Worm (Caenorhabditis elegans) whole organism, late embryonic: ENCODE data around the gene Y116A8C.19.
"Not testable (repeated sequence)": the region's sequence is repeated elsewhere in the genome, so short reads cannot be mapped to it uniquely, and the experiment has no call there.

Experiments used
- F13H6.1 ChIP-seq: sonication (generic microtip); optimal IDR thresholded peaks from 2 replicates; lab custom pipeline; 2016; ENCODE audit warnings: missing genetic modification characterization, missing compliant biosample characterization
- K02D7.2 ChIP-seq: sonication (generic microtip); optimal IDR thresholded peaks from 2 replicates; lab custom pipeline; 2017; ENCODE audit warnings: mild to moderate bottlenecking, missing genetic modification characterization, missing compliant biosample characterization
- K09A11.1 ChIP-seq: sonication (generic microtip); optimal IDR thresholded peaks from 2 replicates; lab custom pipeline; 2017; ENCODE audit warnings: antibody characterized with exemption, mild to moderate bottlenecking, missing genetic modification characterization, missing compliant biosample characterization; ENCODE audit not compliant: insufficient read depth
- T23F11.4 ChIP-seq: fragments of 200-800 bp; sonication (Bioruptor generic); optimal IDR thresholded peaks from 2 replicates; lab custom pipeline; 2018; ENCODE audit warnings: mild to moderate bottlenecking, missing genetic modification characterization, missing compliant biosample characterization
- Y22D7AL.16 ChIP-seq: sonication (generic microtip); optimal IDR thresholded peaks from 2 replicates; lab custom pipeline; 2016; ENCODE audit warnings: missing genetic modification characterization, missing compliant biosample characterization
- ama-1 ChIP-seq: fragments of 150-350 bp; optimal IDR thresholded peaks from 2 replicates; lab custom pipeline; 2014
- ceh-14 ChIP-seq: sonication (generic microtip); optimal IDR thresholded peaks from 2 replicates; lab custom pipeline; 2016; ENCODE audit warnings: missing genotype, missing genetic modification characterization, missing compliant biosample characterization
- ceh-22 ChIP-seq: sonication (generic microtip); optimal IDR thresholded peaks from 2 replicates; lab custom pipeline; 2017; ENCODE audit warnings: missing biosample characterization, missing genetic modification characterization
- ceh-24 ChIP-seq: sonication (generic microtip); optimal IDR thresholded peaks from 2 replicates; lab custom pipeline; 2016; ENCODE audit warnings: mild to moderate bottlenecking, missing genetic modification characterization, missing compliant biosample characterization
- ceh-34 ChIP-seq: sonication (generic microtip); optimal IDR thresholded peaks from 2 replicates; lab custom pipeline; 2016; ENCODE audit warnings: mild to moderate bottlenecking, missing genetic modification characterization, missing compliant biosample characterization
- ceh-48 ChIP-seq: sonication (generic microtip); optimal IDR thresholded peaks from 2 replicates; lab custom pipeline; 2016; ENCODE audit warnings: missing genetic modification characterization, inconsistent platforms, missing compliant biosample characterization
- dmd-4 ChIP-seq: sonication (generic microtip); optimal IDR thresholded peaks from 2 replicates; lab custom pipeline; 2016; ENCODE audit warnings: borderline replicate concordance, missing genetic modification characterization, missing compliant biosample characterization
- dve-1 ChIP-seq: sonication (generic microtip); optimal IDR thresholded peaks from 2 replicates; lab custom pipeline; 2017; ENCODE audit warnings: antibody characterized with exemption, mild to moderate bottlenecking, missing genetic modification characterization, missing compliant biosample characterization
- ets-4 ChIP-seq: sonication (generic microtip); optimal IDR thresholded peaks from 2 replicates; lab custom pipeline; 2016; ENCODE audit warnings: missing genetic modification characterization, missing compliant biosample characterization
- eyg-1 ChIP-seq: sonication (generic microtip); optimal IDR thresholded peaks from 2 replicates; lab custom pipeline; 2016; ENCODE audit warnings: missing genotype, missing genetic modification characterization, missing compliant biosample characterization
- fax-1 ChIP-seq: sonication (generic microtip); optimal IDR thresholded peaks from 2 replicates; lab custom pipeline; 2016; ENCODE audit warnings: missing genotype, missing genetic modification characterization, missing compliant biosample characterization
- fkh-6 ChIP-seq: sonication (generic microtip); optimal IDR thresholded peaks from 2 replicates; lab custom pipeline; 2016; ENCODE audit warnings: missing genetic modification characterization, missing compliant biosample characterization
- hlh-13 ChIP-seq: fragments of 200-800 bp; sonication (Bioruptor generic); optimal IDR thresholded peaks from 2 replicates; lab custom pipeline; 2018; ENCODE audit warnings: mild to moderate bottlenecking, missing genetic modification characterization, missing compliant biosample characterization
- lim-6 ChIP-seq: sonication (generic microtip); optimal IDR thresholded peaks from 2 replicates; lab custom pipeline; 2016; ENCODE audit warnings: missing genetic modification characterization, missing compliant biosample characterization
- madf-2 ChIP-seq: sonication (generic microtip); optimal IDR thresholded peaks from 2 replicates; lab custom pipeline; 2017; ENCODE audit warnings: missing genetic modification characterization, missing compliant biosample characterization
- mec-3 ChIP-seq: sonication (generic microtip); optimal IDR thresholded peaks from 2 replicates; lab custom pipeline; 2016; ENCODE audit warnings: borderline replicate concordance, missing genetic modification characterization, missing compliant biosample characterization
- nhr-232 ChIP-seq: sonication (generic microtip); optimal IDR thresholded peaks from 2 replicates; lab custom pipeline; 2016; ENCODE audit warnings: missing genetic modification characterization, missing compliant biosample characterization
- odd-2 ChIP-seq: sonication (generic microtip); optimal IDR thresholded peaks from 2 replicates; lab custom pipeline; 2017; ENCODE audit warnings: antibody characterized with exemption, mild to moderate bottlenecking, missing genetic modification characterization, missing compliant biosample characterization
- pag-3 ChIP-seq: sonication (generic microtip); optimal IDR thresholded peaks from 2 replicates; lab custom pipeline; 2016; ENCODE audit warnings: missing compliant biosample characterization, missing genetic modification characterization, borderline replicate concordance
- pha-4 ChIP-seq: fragments of 150-350 bp; optimal IDR thresholded peaks from 2 replicates; lab custom pipeline; 2018; ENCODE audit warnings: missing biosample characterization, missing genetic modification reagents, missing genetic modification characterization
- ref-2 ChIP-seq: sonication (generic microtip); optimal IDR thresholded peaks from 2 replicates; lab custom pipeline; 2016; ENCODE audit warnings: missing genetic modification characterization, missing compliant biosample characterization
- sox-2 ChIP-seq: fragments of 200-800 bp; sonication (Bioruptor generic); IDR thresholded peaks from 2 replicates; pipeline ENCODE4 v1.3.6; 2022; ENCODE audit warnings: missing genetic modification reagents, missing genetic modification characterization, missing compliant biosample characterization
- syd-9 ChIP-seq: sonication (generic microtip); optimal IDR thresholded peaks from 2 replicates; lab custom pipeline; 2016; ENCODE audit warnings: mild to moderate bottlenecking, missing genetic modification characterization, moderate library complexity, missing compliant biosample characterization
- tbx-2 ChIP-seq: sonication (generic microtip); optimal IDR thresholded peaks from 2 replicates; lab custom pipeline; 2016; ENCODE audit warnings: missing genetic modification characterization, missing compliant biosample characterization
- tbx-7 ChIP-seq: sonication (generic microtip); optimal IDR thresholded peaks from 2 replicates; lab custom pipeline; 2016; ENCODE audit warnings: missing genotype, missing genetic modification characterization, missing compliant biosample characterization
- unc-3 ChIP-seq, 2 experiments: fragments of 200-800 bp in 1 of 2; sonication (Bioruptor generic) in 1 of 2; sonication (generic microtip) in 1 of 2; conservative IDR thresholded peaks in 1 of 2; optimal IDR thresholded peaks in 1 of 2; 2 replicates each; pipeline versions ENCODE4 v1.3.6 to Lab custom; 2016 to 2022; ENCODE audit warnings: missing compliant biosample characterization in 2 of 2, missing genetic modification characterization in 2 of 2, missing genetic modification reagents in 1 of 2
- unc-86 ChIP-seq: sonication (generic microtip); optimal IDR thresholded peaks from 2 replicates; lab custom pipeline; 2016; ENCODE audit warnings: missing genetic modification characterization, missing compliant biosample characterization
- zip-5 ChIP-seq: sonication (generic microtip); optimal IDR thresholded peaks from 2 replicates; lab custom pipeline; 2016; ENCODE audit warnings: missing genetic modification characterization, missing compliant biosample characterization

Y116A8C.19 gene

DNA sequence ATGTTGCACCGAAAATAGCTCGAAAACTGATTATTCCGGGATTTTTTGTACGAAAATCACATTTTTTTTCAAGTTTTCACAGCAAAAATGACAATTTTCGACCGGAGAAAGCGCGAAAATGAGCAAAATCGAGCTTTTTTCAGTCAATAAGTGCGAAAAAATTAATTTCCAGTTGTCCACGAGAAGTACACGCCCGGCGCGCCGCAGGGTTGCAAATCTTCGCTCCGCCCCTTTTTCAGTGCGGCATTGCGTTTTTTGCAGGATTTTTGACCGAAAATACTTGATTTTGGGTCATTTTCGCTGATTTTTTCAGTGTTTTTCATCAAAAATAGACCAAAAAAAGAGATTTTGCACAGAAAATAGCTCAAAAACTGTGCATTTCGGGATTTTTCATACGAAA lies 44.9 kb upstream of the Y116A8C.19 start:
- TF ChIP-seq ceh-22 (tag; lab: Kevin White, UChicago) (no peak), ama-1 (lab: Kevin White, UChicago) (no peak)

DNA sequence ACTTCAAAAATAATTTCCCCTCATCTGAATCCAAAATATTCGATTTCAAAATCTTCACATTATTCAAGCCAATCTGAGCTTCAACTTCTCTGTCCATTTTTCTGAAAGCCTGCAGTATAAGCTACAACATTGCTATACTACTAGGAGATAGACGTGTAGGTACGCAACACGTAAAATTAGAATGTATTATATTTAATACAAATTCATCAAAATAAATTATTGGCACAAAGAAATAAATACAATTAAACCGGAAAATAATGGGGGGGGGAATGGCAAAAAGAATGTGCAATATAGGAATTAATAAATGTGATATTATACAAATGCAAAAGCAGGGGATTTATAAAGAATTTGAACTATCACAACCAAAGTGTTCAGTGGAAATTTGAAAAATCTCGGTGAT lies 39.2 kb upstream of the Y116A8C.19 start, which contains the start of gene Y116A8C.25:
Y116A8C.25 (minus strand) TSS at position 101 of the 400 bp plus-strand sequence.
- TF ChIP-seq odd-2 (tag; lab: Kevin White, UChicago) (no peak), dve-1 (tag; lab: Kevin White, UChicago) (no peak), F13H6.1 (tag; lab: Kevin White, UChicago) (no peak), unc-3 (GFP tag; conservative IDR thresholded peaks at IDR 0.05; lab: Robert Waterston, UW) (no peak), unc-3 (tag; optimal IDR thresholded peaks at IDR 0.05; lab: Kevin White, UChicago) (no peak), lim-6 (tag; lab: Kevin White, UChicago) (no peak), mec-3 (no peak), sox-2 (GFP tag; lab: Robert Waterston, UW) (no peak), ceh-24 (tag; lab: Kevin White, UChicago) (no peak), ceh-22 (tag; lab: Kevin White, UChicago) (no peak), ceh-34 (tag; lab: Kevin White, UChicago) (no peak), tbx-2 (tag; lab: Kevin White, UChicago) (no peak)

DNA sequence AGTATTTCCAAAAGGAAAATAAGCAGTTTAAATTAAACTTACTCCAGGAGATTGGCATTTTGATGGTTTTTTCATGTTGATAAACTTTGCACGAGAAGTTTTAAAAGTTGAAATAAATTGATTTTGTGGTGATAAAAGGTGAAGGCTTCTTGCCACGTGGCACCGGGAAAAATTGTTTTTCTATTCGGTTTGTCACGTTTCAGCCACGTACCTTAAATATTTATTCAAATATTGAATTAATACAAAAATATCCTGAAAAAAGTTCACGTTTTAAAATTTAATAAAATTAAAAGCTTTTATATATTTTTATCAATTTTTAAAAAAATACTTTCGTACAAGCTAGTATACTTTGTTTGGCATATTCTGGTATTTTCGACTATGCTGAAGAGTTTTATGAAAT lies 31.3 kb upstream of the Y116A8C.19 start, which contains the start of gene Y116A8C.24:
Y116A8C.24 (minus strand) TSS at position 101 of the 400 bp plus-strand sequence.
- not testable (repeated sequence) for TF ChIP-seq K02D7.2, pag-3, madf-2 (tag; lab: Kevin White, UChicago)

DNA sequence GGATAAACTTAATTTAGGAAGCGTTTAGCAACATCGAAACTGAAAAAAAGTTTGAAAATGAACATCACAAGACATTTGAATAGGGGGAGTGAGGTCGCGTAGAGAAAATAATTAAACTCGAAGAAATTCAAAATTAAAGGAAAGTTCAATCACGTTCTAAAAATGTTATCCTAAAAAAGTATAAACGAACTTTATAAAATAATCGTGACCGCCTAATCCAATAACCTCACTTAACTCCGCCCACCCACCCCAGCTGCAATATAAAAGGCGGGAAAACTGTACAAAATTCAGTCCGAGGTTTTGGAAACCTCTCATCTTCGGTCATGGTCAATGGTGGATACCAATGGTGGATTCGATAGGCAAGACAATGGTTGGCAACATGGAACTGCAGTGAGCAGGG lies 25.5 kb upstream of the Y116A8C.19 start, which contains the start of gene Y116A8C.465:
Y116A8C.465 (plus strand) TSS at position 301 of the 400 bp plus-strand sequence.
- not testable (repeated sequence) for TF ChIP-seq fax-1, pha-4, nhr-232 (tag; lab: Kevin White, UChicago)
- TF ChIP-seq, all 69 proteins: peak for 0; not testable (repeated sequence) for 69

DNA sequence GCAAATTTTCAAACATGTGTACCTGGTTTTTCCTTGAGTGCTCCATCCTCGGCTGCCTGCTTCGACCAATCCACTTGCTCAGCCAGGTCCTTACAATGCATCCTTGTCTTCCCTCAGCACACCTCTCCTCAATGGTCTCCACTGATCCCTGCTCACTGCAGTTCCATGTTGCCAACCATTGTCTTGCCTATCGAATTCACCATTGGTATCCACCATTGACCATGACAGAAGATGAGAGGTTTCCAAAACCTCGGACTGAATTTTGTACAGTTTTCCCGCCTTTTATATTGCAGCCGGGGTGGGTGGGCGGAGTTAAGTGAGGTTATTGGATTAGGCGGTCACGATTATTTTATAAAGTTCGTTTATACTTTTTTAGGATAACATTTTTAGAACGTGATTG lies 24.3 kb upstream of the Y116A8C.19 start, which contains the start of gene Y116A8C.467:
Y116A8C.467 (minus strand) TSS at position 101 of the 400 bp plus-strand sequence.
- not testable (repeated sequence) for TF ChIP-seq ceh-48 (tag; lab: Kevin White, UChicago); hlh-13; dmd-4 (tag; lab: Kevin White, UChicago)

DNA sequence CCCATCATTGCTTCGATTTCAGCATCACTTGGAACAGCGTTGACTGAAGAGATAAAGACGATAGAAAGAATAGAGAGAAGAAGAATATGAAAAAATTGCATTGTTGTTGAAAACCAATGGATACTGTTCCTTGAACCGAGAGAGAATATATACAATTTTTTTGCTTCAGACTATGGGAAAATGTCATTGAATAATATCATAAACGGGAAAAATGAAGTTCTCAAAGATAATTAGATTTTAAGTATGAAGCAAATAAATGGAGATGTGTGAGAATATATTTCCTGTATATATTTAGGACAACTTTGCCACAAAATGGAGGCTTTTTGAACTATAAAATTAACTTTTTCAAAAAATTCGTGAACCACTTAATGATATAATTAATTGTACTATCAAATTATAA lies 18.6 kb upstream of the Y116A8C.19 start, which contains the start of gene Y116A8C.44:
Y116A8C.44 (minus strand) TSS at position 101 of the 400 bp plus-strand sequence.
- TF ChIP-seq pha-4 (tag; lab: Kevin White, UChicago): no peak
- no peak for TF ChIP-seq hlh-13
- TF ChIP-seq dve-1 (tag; lab: Kevin White, UChicago): no peak
- TF ChIP-seq Y22D7AL.16: no peak
- TF ChIP-seq zip-5 (tag; lab: Kevin White, UChicago): no peak
- no peak for TF ChIP-seq fkh-6
- no peak for TF ChIP-seq sox-2 (GFP tag; lab: Robert Waterston, UW)
- TF ChIP-seq madf-2 (tag; lab: Kevin White, UChicago): no peak
- TF ChIP-seq ceh-14 (tag; lab: Kevin White, UChicago): no peak

DNA sequence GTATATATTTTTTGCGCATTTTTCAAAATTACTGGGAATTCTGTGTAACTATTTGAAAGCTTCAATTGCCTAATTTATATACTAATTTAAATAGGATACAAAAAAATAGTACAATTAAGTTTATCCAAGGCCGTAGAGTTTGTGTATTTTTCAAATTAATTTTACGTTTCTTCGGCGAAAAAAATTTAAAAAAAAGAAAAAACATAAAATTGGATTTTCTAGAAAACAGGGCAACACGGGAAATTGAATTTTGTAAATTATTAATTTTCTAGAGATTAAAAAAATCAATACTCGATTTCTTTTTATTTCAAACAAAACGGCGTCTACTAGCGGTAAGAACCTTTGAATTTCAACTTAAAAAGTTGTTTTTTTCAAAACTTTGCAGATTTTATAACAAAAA lies 13.8 kb upstream of the Y116A8C.19 start, which contains the start of gene Y116A8C.23:
Y116A8C.23 (plus strand) TSS at position 301 of the 400 bp plus-strand sequence.
- TF ChIP-seq K09A11.1 (tag; lab: Kevin White, UChicago): no peak
- TF ChIP-seq ceh-14 (tag; lab: Kevin White, UChicago): no peak
- no peak for TF ChIP-seq T23F11.4 (GFP tag; lab: Kevin White, UChicago)
- TF ChIP-seq hlh-13: no peak
- no peak for TF ChIP-seq unc-86 (tag; lab: Kevin White, UChicago)
- no peak for TF ChIP-seq tbx-7 (tag; lab: Kevin White, UChicago)
- TF ChIP-seq eyg-1: no peak
- no peak for TF ChIP-seq ets-4
- no peak for TF ChIP-seq syd-9 (tag; lab: Kevin White, UChicago)
- TF ChIP-seq ref-2 (tag; lab: Kevin White, UChicago): no peak
